Fruit fly (Drosophila melanogaster) whole organism, wandering third instar larva: ENCODE results near the gene mid.

ENCODE experiments used
- Abd-B ChIP-seq: fragments of >200 bp; optimal IDR thresholded peaks from 2 replicates; lab custom pipeline; 2017; ENCODE audit warnings: missing biosample characterization, missing genetic modification characterization
- CG32264 ChIP-seq: fragments of 200-800 bp; sonication (Bioruptor generic); optimal IDR thresholded peaks from 2 replicates; lab custom pipeline; 2016; ENCODE audit warnings: missing biosample characterization, missing genetic modification characterization
- CG9705 ChIP-seq: fragments of 200-800 bp; sonication (Bioruptor generic); optimal IDR thresholded peaks from 2 replicates; lab custom pipeline; 2018; ENCODE audit warnings: missing biosample characterization, mild to moderate bottlenecking, missing genetic modification characterization
- CrebA ChIP-seq: fragments of 200-800 bp; sonication (Bioruptor generic); optimal IDR thresholded peaks from 2 replicates; lab custom pipeline; 2016; ENCODE audit warnings: missing biosample characterization, mild to moderate bottlenecking, missing genetic modification characterization, borderline replicate concordance
- Dfd ChIP-seq: fragments of >200 bp; optimal IDR thresholded peaks from 2 replicates; lab custom pipeline; 2017; ENCODE audit warnings: missing biosample characterization, missing genetic modification characterization
- Dif ChIP-seq: fragments of 200-275, 200-300 bp; sonication (Bioruptor generic); optimal IDR thresholded peaks from 2 replicates; lab custom pipeline; 2018; ENCODE audit warnings: missing biosample characterization, missing genetic modification characterization; ENCODE audit not compliant: partially characterized antibody
- GATAd ChIP-seq: sonication (Bioruptor generic); optimal IDR thresholded peaks from 2 replicates; lab custom pipeline; 2016; ENCODE audit warnings: missing biosample characterization, missing genetic modification characterization
- HLH106 ChIP-seq: fragments of 200-800 bp; optimal IDR thresholded peaks from 3 replicates; lab custom pipeline; 2019; ENCODE audit warnings: missing biosample characterization, mild to moderate bottlenecking, missing genetic modification characterization, moderate library complexity
- Hnf4 ChIP-seq: fragments of 200-800 bp; sonication (Bioruptor generic); optimal IDR thresholded peaks from 2 replicates; lab custom pipeline; 2016; ENCODE audit warnings: missing biosample characterization, mild to moderate bottlenecking, missing genetic modification characterization
- Hr78 ChIP-seq: fragments of >200 bp; optimal IDR thresholded peaks from 2 replicates; lab custom pipeline; 2017; ENCODE audit warnings: missing biosample characterization, missing genetic modification characterization
- Hr83 ChIP-seq: fragments of 200-300 bp; sonication (Bioruptor generic); optimal IDR thresholded peaks from 2 replicates; lab custom pipeline; 2016; ENCODE audit warnings: missing biosample characterization, mild to moderate bottlenecking, missing genetic modification characterization, moderate library complexity; ENCODE audit not compliant: poor library complexity, severe bottlenecking
- Jra ChIP-seq: sonication (Bioruptor generic); optimal IDR thresholded peaks from 2 replicates; lab custom pipeline; 2016; ENCODE audit warnings: missing biosample characterization, missing genetic modification characterization
- Mio ChIP-seq: sonication (Bioruptor generic); optimal IDR thresholded peaks from 2 replicates; lab custom pipeline; 2016; ENCODE audit warnings: missing biosample characterization, missing genetic modification characterization
- Myc ChIP-seq: fragments of >200 bp; optimal IDR thresholded peaks from 2 replicates; lab custom pipeline; 2017
- N ChIP-seq: fragments of >200 bp; optimal IDR thresholded peaks from 2 replicates; lab custom pipeline; 2018; ENCODE audit warnings: missing biosample characterization, missing external identifiers, missing genetic modification characterization
- OdsH ChIP-seq: fragments of 200-800 bp; sonication (Bioruptor generic); optimal IDR thresholded peaks from 2 replicates; lab custom pipeline; 2016; ENCODE audit warnings: missing biosample characterization, mild to moderate bottlenecking, missing genetic modification characterization
- Rel ChIP-seq, 2 experiments: fragments of 200-800 bp; sonication (Bioruptor generic) in 1 of 2; optimal IDR thresholded peaks; 2 replicates in 1 of 2; 3 replicates in 1 of 2; lab custom pipeline; 2016 to 2019; ENCODE audit warnings: mild to moderate bottlenecking in 2 of 2, missing biosample characterization in 2 of 2, missing genetic modification characterization in 2 of 2, moderate library complexity in 1 of 2
- Sp1 ChIP-seq: fragments of 200-800 bp; sonication (Bioruptor generic); optimal IDR thresholded peaks from 3 replicates; lab custom pipeline; 2019; ENCODE audit warnings: missing biosample characterization, mild to moderate bottlenecking, missing genetic modification characterization, moderate library complexity
- Vsx2 ChIP-seq: fragments of 200-300, 225-300 bp; sonication (Bioruptor generic); optimal IDR thresholded peaks from 2 replicates; lab custom pipeline; 2018; ENCODE audit warnings: missing biosample characterization, missing genetic modification characterization; ENCODE audit not compliant: partially characterized antibody
- br ChIP-seq: fragments of 200-800 bp; sonication (Bioruptor generic); optimal IDR thresholded peaks from 2 replicates; lab custom pipeline; 2016; ENCODE audit warnings: missing biosample characterization, missing genetic modification characterization
- brk ChIP-seq: fragments of 200-800 bp; sonication (Bioruptor generic); optimal IDR thresholded peaks from 2 replicates; lab custom pipeline; 2016; ENCODE audit warnings: missing biosample characterization, mild to moderate bottlenecking, missing genetic modification characterization
- dl ChIP-seq, 2 experiments: fragments of 175-275, 200-275 bp in 1 of 2; fragments of 200-275 bp in 1 of 2; sonication (Bioruptor generic); optimal IDR thresholded peaks; lab custom pipeline; 2018; ENCODE audit warnings: mild to moderate bottlenecking in 2 of 2, missing biosample characterization in 2 of 2, missing genetic modification characterization in 2 of 2, moderate library complexity in 2 of 2; ENCODE audit not compliant: partially characterized antibody in 2 of 2, insufficient read depth in 1 of 2
- dmrt93B ChIP-seq: fragments of 200-800 bp; sonication (Bioruptor generic); optimal IDR thresholded peaks from 2 replicates; lab custom pipeline; 2018; ENCODE audit warnings: missing biosample characterization, mild to moderate bottlenecking, missing genetic modification characterization
- dsf ChIP-seq: sonication (Bioruptor generic); optimal IDR thresholded peaks from 2 replicates; lab custom pipeline; 2016; ENCODE audit warnings: missing biosample characterization, missing genetic modification characterization, borderline replicate concordance
- ey ChIP-seq: fragments of 200-800 bp; sonication (Bioruptor generic); optimal IDR thresholded peaks from 2 replicates; lab custom pipeline; 2016; ENCODE audit warnings: missing biosample characterization, missing genetic modification characterization
- foxo ChIP-seq, 2 experiments: fragments of 200-800 bp; sonication (Bioruptor generic); optimal IDR thresholded peaks; 2 replicates in 1 of 2; 3 replicates in 1 of 2; lab custom pipeline; 2016 to 2017; ENCODE audit warnings: missing biosample characterization in 2 of 2, missing genetic modification characterization in 2 of 2
- fru ChIP-seq: fragments of 200-800 bp; sonication (Bioruptor generic); optimal IDR thresholded peaks from 3 replicates; lab custom pipeline; 2016; ENCODE audit warnings: missing biosample characterization, mild to moderate bottlenecking, missing genetic modification characterization
- h ChIP-seq: fragments of 200-800 bp; sonication (Bioruptor generic); optimal IDR thresholded peaks from 3 replicates; lab custom pipeline; 2016; ENCODE audit warnings: missing biosample characterization, mild to moderate bottlenecking, missing genetic modification characterization
- jim ChIP-seq: fragments of 175-275, 200-325 bp; sonication (Bioruptor generic); optimal IDR thresholded peaks from 2 replicates; lab custom pipeline; 2016; ENCODE audit warnings: missing biosample characterization, mild to moderate bottlenecking, missing genetic modification characterization
- lola ChIP-seq: fragments of >200 bp; optimal IDR thresholded peaks from 2 replicates; lab custom pipeline; 2017; ENCODE audit warnings: missing biosample characterization, missing genetic modification characterization
- pan ChIP-seq: fragments of >200 bp; optimal IDR thresholded peaks from 2 replicates; lab custom pipeline; 2017
- psq ChIP-seq: fragments of 200-800 bp; sonication (Bioruptor generic); optimal IDR thresholded peaks from 3 replicates; lab custom pipeline; 2017; ENCODE audit warnings: missing biosample characterization, mild to moderate bottlenecking, missing genetic modification characterization, moderate library complexity
- rgr ChIP-seq: fragments of 200-800 bp; sonication (Bioruptor generic); optimal IDR thresholded peaks from 3 replicates; lab custom pipeline; 2016; ENCODE audit warnings: missing biosample characterization, mild to moderate bottlenecking, missing genetic modification characterization
- sage ChIP-seq: fragments of 200-800 bp; sonication (Bioruptor generic); optimal IDR thresholded peaks from 2 replicates; lab custom pipeline; 2016; ENCODE audit warnings: missing biosample characterization, mild to moderate bottlenecking, missing genetic modification characterization
- sv ChIP-seq: fragments of 200-800 bp; sonication (Bioruptor generic); optimal IDR thresholded peaks from 3 replicates; lab custom pipeline; 2016; ENCODE audit warnings: missing biosample characterization, missing genetic modification characterization
- tai ChIP-seq: sonication (Bioruptor generic); optimal IDR thresholded peaks from 2 replicates; lab custom pipeline; 2016; ENCODE audit warnings: missing biosample characterization, missing genetic modification characterization
- usp ChIP-seq: fragments of >200 bp; optimal IDR thresholded peaks from 2 replicates; lab custom pipeline; 2017; ENCODE audit warnings: missing biosample characterization, missing genetic modification characterization
- woc ChIP-seq: sonication (Bioruptor generic); optimal IDR thresholded peaks from 2 replicates; lab custom pipeline; 2016; ENCODE audit warnings: missing biosample characterization, mild to moderate bottlenecking, missing genetic modification characterization

The mid gene

dm6 chr2L:5489084-5489617 lies 27.7 kb downstream of the mid start:
- TF ChIP-seq Abd-B (no peak), sv (no peak), Mio (GFP tag; lab: Kevin White, UChicago) (no peak), OdsH (GFP tag; lab: Kevin White, UChicago) (no peak), brk (GFP tag; lab: Kevin White, UChicago) (no peak), Rel (GFP tag; optimal IDR thresholded peaks at IDR 0.05; lab: Kevin White, UChicago) (no peak), Rel (tag; optimal IDR thresholded peaks at IDR 0.05; lab: Kevin White, UChicago) (no peak), pan (lab: Kevin White, UChicago) (no peak), dsf (no peak), tai (GFP tag; lab: Kevin White, UChicago) (no peak)

- TF ChIP-seq Jra (GFP tag; lab: Kevin White, UChicago), result no peak
- peak; percentile 37 for TF ChIP-seq woc (GFP tag; lab: Kevin White, UChicago)
- TF ChIP-seq, all 38 proteins: peak for 1
Measured at dm6 chr2L:5489757-5490359, 28.4 kb downstream of the mid start.

- TF ChIP-seq ey (GFP tag; lab: Kevin White, UChicago) (peak; percentile 11), Abd-B (no peak), Myc (lab: Kevin White, UChicago) (no peak), Jra (GFP tag; lab: Kevin White, UChicago) (no peak), sage (GFP tag; lab: Kevin White, UChicago) (no peak), Hnf4 (GFP tag; lab: Kevin White, UChicago) (peak; percentile 27), dmrt93B (no peak), dl (GFP tag; optimal IDR thresholded peaks at IDR 0.05; lab: Kevin White, UChicago; ENCODE audit: insufficient read depth in 1 of 2, partially characterized antibody in 2 of 2) (no peak), Mio (GFP tag; lab: Kevin White, UChicago) (no peak), Hr83 (GFP tag; lab: Kevin White, UChicago) (no peak), N (GFP tag; lab: Kevin White, UChicago) (no peak), sv (no peak), h (GFP tag; lab: Kevin White, UChicago) (peak; percentile 33), br (GFP tag; lab: Kevin White, UChicago) (peak; percentile 10), tai (GFP tag; lab: Kevin White, UChicago) (no peak), Sp1 (GFP tag; lab: Kevin White, UChicago) (no peak), CG9705 (GFP tag; lab: Kevin White, UChicago) (no peak), Vsx2 (no peak), usp (no peak), Dif (GFP tag; lab: Kevin White, UChicago) (no peak), Rel (GFP tag; optimal IDR thresholded peaks at IDR 0.05; lab: Kevin White, UChicago) (no peak), Rel (tag; optimal IDR thresholded peaks at IDR 0.05; lab: Kevin White, UChicago) (no peak), CG32264 (GFP tag; lab: Kevin White, UChicago) (no peak), GATAd (GFP tag; lab: Kevin White, UChicago) (no peak), CrebA (GFP tag; lab: Kevin White, UChicago) (no peak), woc (GFP tag; lab: Kevin White, UChicago) (no peak), psq (GFP tag; lab: Kevin White, UChicago) (peak; percentile 13), rgr (GFP tag; lab: Kevin White, UChicago) (peak; percentile 31), Dfd (GFP tag; lab: Kevin White, UChicago) (no peak), fru (peak; percentile 28), HLH106 (tag; lab: Kevin White, UChicago) (peak; percentile 4), Hr78 (GFP tag; lab: Kevin White, UChicago) (no peak), pan (lab: Kevin White, UChicago) (no peak), jim (GFP tag; lab: Kevin White, UChicago) (no peak), lola (GFP tag; lab: Kevin White, UChicago) (no peak), brk (GFP tag; lab: Kevin White, UChicago) (no peak), foxo (GFP tag; optimal IDR thresholded peaks at IDR 0.05; lab: Kevin White, UChicago) (peak in 1 of 2 experiments; percentile 51), dsf (no peak), OdsH (GFP tag; lab: Kevin White, UChicago) (no peak)
Measured at dm6 chr2L:5491220-5491619, 29.8 kb downstream of the mid start.
